Worm (Caenorhabditis elegans) whole organism, mixed stage, embryonic: ENCODE results near the gene cyn-6.

Source experiments
- M03D4.4 ChIP-seq: sonication (generic microtip); optimal IDR thresholded peaks from 2 replicates; lab custom pipeline; 2017; ENCODE audit warnings: mild to moderate bottlenecking, missing genetic modification characterization, missing compliant biosample characterization
- bed-3 ChIP-seq: fragments of 200-800 bp; sonication (Bioruptor generic); optimal IDR thresholded peaks from 3 replicates; lab custom pipeline; 2018; ENCODE audit warnings: mild to moderate bottlenecking, missing genetic modification characterization, moderate library complexity, missing compliant biosample characterization
- blmp-1 ChIP-seq: fragments of 150-350 bp; optimal IDR thresholded peaks from 2 replicates; lab custom pipeline; 2014; ENCODE audit warnings: missing biosample characterization, missing genetic modification characterization
- ceh-39 ChIP-seq: fragments of 150-350 bp; optimal IDR thresholded peaks from 2 replicates; lab custom pipeline; 2014; ENCODE audit warnings: missing biosample characterization, missing genetic modification characterization
- ceh-43 ChIP-seq: fragments of 200-800 bp; sonication (Bioruptor generic); optimal IDR thresholded peaks from 2 replicates; lab custom pipeline; 2018; ENCODE audit warnings: mild to moderate bottlenecking, missing genetic modification characterization, moderate library complexity, missing compliant biosample characterization
- ceh-83 ChIP-seq: fragments of 200-800 bp; sonication (Bioruptor generic); optimal IDR thresholded peaks from 2 replicates; lab custom pipeline; 2018; ENCODE audit warnings: mild to moderate bottlenecking, missing genetic modification characterization, missing compliant biosample characterization
- ces-1 ChIP-seq: fragments of 150-350 bp; optimal IDR thresholded peaks from 2 replicates; lab custom pipeline; 2014; ENCODE audit warnings: missing biosample characterization, missing genetic modification reagents, missing genetic modification characterization
- cnd-1 ChIP-seq: fragments of 200-800 bp; sonication (Bioruptor generic); optimal IDR thresholded peaks from 2 replicates; lab custom pipeline; 2018; ENCODE audit warnings: mild to moderate bottlenecking, missing genetic modification characterization, missing compliant biosample characterization
- drap-1 ChIP-seq: fragments of 200-800 bp; sonication (Bioruptor generic); optimal IDR thresholded peaks from 3 replicates; lab custom pipeline; 2018; ENCODE audit warnings: mild to moderate bottlenecking, missing genetic modification characterization, missing compliant biosample characterization
- elt-1 ChIP-seq: sonication (generic microtip); optimal IDR thresholded peaks from 2 replicates; lab custom pipeline; 2017; ENCODE audit warnings: missing genetic modification characterization, mild to moderate bottlenecking, missing compliant biosample characterization, antibody characterized with exemption, moderate library complexity, borderline replicate concordance; ENCODE audit not compliant: insufficient read depth
- elt-3 ChIP-seq: fragments of 150-350 bp; optimal IDR thresholded peaks from 2 replicates; lab custom pipeline; 2014; ENCODE audit warnings: missing biosample characterization, missing genetic modification characterization
- flh-1 ChIP-seq: fragments of 200-800 bp; sonication (Bioruptor generic); optimal IDR thresholded peaks from 2 replicates; lab custom pipeline; 2018; ENCODE audit warnings: mild to moderate bottlenecking, missing genetic modification characterization, moderate library complexity, missing compliant biosample characterization
- ham-2 ChIP-seq: fragments of 200-800 bp; sonication (Bioruptor generic); optimal IDR thresholded peaks from 2 replicates; lab custom pipeline; 2018; ENCODE audit warnings: mild to moderate bottlenecking, missing genetic modification characterization, missing compliant biosample characterization
- hlh-1 ChIP-seq: fragments of 150-350 bp; optimal IDR thresholded peaks from 2 replicates; lab custom pipeline; 2014; ENCODE audit warnings: missing biosample characterization, missing genetic modification reagents, missing genetic modification characterization
- lin-13 ChIP-seq: fragments of 150-350 bp; optimal IDR thresholded peaks from 2 replicates; lab custom pipeline; 2014; ENCODE audit warnings: missing biosample characterization, missing genetic modification characterization
- lsy-2 ChIP-seq: fragments of 150-350 bp; optimal IDR thresholded peaks from 2 replicates; lab custom pipeline; 2014; ENCODE audit warnings: missing biosample characterization, missing genetic modification characterization
- mep-1 ChIP-seq: fragments of 150-350 bp; optimal IDR thresholded peaks from 2 replicates; lab custom pipeline; 2017; ENCODE audit warnings: missing biosample characterization, missing genetic modification reagents, missing genetic modification characterization, inconsistent platforms
- mls-2 ChIP-seq: sonication (generic microtip); optimal IDR thresholded peaks from 2 replicates; lab custom pipeline; 2016; ENCODE audit warnings: mild to moderate bottlenecking, missing genetic modification characterization, moderate library complexity, missing compliant biosample characterization
- nhr-12 ChIP-seq: fragments of 150-350 bp; optimal IDR thresholded peaks from 2 replicates; lab custom pipeline; 2014; ENCODE audit warnings: missing biosample characterization, missing genetic modification characterization
- nhr-2 ChIP-seq: fragments of 150-350 bp; optimal IDR thresholded peaks from 2 replicates; lab custom pipeline; 2014; ENCODE audit warnings: missing biosample characterization, missing genetic modification characterization
- nhr-237 ChIP-seq: fragments of 150-350 bp; optimal IDR thresholded peaks from 2 replicates; lab custom pipeline; 2014; ENCODE audit warnings: missing biosample characterization, missing genetic modification characterization
- nhr-28 ChIP-seq: fragments of 150-350 bp; optimal IDR thresholded peaks from 2 replicates; lab custom pipeline; 2014; ENCODE audit warnings: missing biosample characterization, missing genetic modification characterization
- nhr-76 ChIP-seq: sonication (generic microtip); optimal IDR thresholded peaks from 2 replicates; lab custom pipeline; 2017; ENCODE audit warnings: missing biosample characterization, missing genetic modification characterization
- pha-4 ChIP-seq: fragments of 150-350 bp; optimal IDR thresholded peaks from 2 replicates; lab custom pipeline; 2018; ENCODE audit warnings: missing biosample characterization, missing genetic modification reagents, missing genetic modification characterization
- sem-2 ChIP-seq: fragments of 200-800 bp; sonication (Bioruptor generic); optimal IDR thresholded peaks from 2 replicates; lab custom pipeline; 2018; ENCODE audit warnings: mild to moderate bottlenecking, missing genetic modification characterization, missing compliant biosample characterization
- snpc-4 ChIP-seq: fragments of 150-350 bp; optimal IDR thresholded peaks from 2 replicates; lab custom pipeline; 2014; ENCODE audit warnings: missing biosample characterization, missing genetic modification characterization
- sptf-1 ChIP-seq: sonication (generic microtip); optimal IDR thresholded peaks from 2 replicates; lab custom pipeline; 2017; ENCODE audit warnings: mild to moderate bottlenecking, missing genetic modification characterization, moderate library complexity, missing compliant biosample characterization
- tbx-8 ChIP-seq: fragments of 200-800 bp; sonication (Bioruptor generic); optimal IDR thresholded peaks from 2 replicates; lab custom pipeline; 2018; ENCODE audit warnings: mild to moderate bottlenecking, missing genetic modification characterization, moderate library complexity, missing compliant biosample characterization
- unc-120 ChIP-seq: sonication (generic microtip); optimal IDR thresholded peaks from 2 replicates; lab custom pipeline; 2017; ENCODE audit warnings: missing genetic modification characterization, missing compliant biosample characterization; ENCODE audit not compliant: poor library complexity, severe bottlenecking
- unc-39 ChIP-seq: fragments of 150-350 bp; optimal IDR thresholded peaks from 2 replicates; lab custom pipeline; 2014; ENCODE audit warnings: missing biosample characterization, missing genetic modification characterization
- unc-62 ChIP-seq: fragments of 150-350 bp; optimal IDR thresholded peaks from 2 replicates; lab custom pipeline; 2014; ENCODE audit warnings: missing biosample characterization, missing genetic modification reagents, missing genetic modification characterization
- zip-8 ChIP-seq: fragments of 150-350 bp; optimal IDR thresholded peaks from 2 replicates; lab custom pipeline; 2014; ENCODE audit warnings: missing biosample characterization, missing genetic modification characterization
- ztf-11 ChIP-seq: fragments of 150-350 bp; optimal IDR thresholded peaks from 2 replicates; lab custom pipeline; 2014; ENCODE audit warnings: missing biosample characterization, missing genetic modification characterization

The cyn-6 gene

ce11 chrIII:773114-773513 lies at the start of gene cyn-6:
Gene cyn-6 (plus strand): TSS chrIII:773414.
- no peak for TF ChIP-seq sptf-1
- TF ChIP-seq ceh-39 (tag; lab: Kevin White, UChicago): no peak
- no peak for TF ChIP-seq ham-2 (GFP tag; lab: Kevin White, UChicago)
- TF ChIP-seq drap-1 (GFP tag; lab: Kevin White, UChicago): no peak
- no peak for TF ChIP-seq ceh-83
- TF ChIP-seq mls-2 (tag; lab: Kevin White, UChicago): no peak

- no peak for TF ChIP-seq lin-13
- TF ChIP-seq nhr-2: no peak
- no peak for TF ChIP-seq sptf-1
- TF ChIP-seq zip-8 (tag; lab: Kevin White, UChicago): no peak
- no peak for TF ChIP-seq ztf-11
- TF ChIP-seq flh-1 (GFP tag; lab: Kevin White, UChicago): no peak
- no peak for TF ChIP-seq unc-120 (tag; lab: Kevin White, UChicago)
- no peak for TF ChIP-seq M03D4.4 (tag; lab: Kevin White, UChicago)
- no peak for TF ChIP-seq unc-39 (tag; lab: Kevin White, UChicago)
- no peak for TF ChIP-seq ces-1 (GFP tag; lab: Kevin White, UChicago)
- TF ChIP-seq cnd-1: no peak
- no peak for TF ChIP-seq blmp-1 (tag; lab: Kevin White, UChicago)
- no peak for TF ChIP-seq pha-4 (tag; lab: Kevin White, UChicago)
- TF ChIP-seq nhr-12: no peak
Measured at ce11 chrIII:724819-725218, 48.4 kb upstream of the cyn-6 start, which contains the start of gene flp-24. Gene flp-24 (plus strand): TSS chrIII:725119.

- no peak for TF ChIP-seq sptf-1
- TF ChIP-seq nhr-28 (tag; lab: Kevin White, UChicago): no peak
- no peak for TF ChIP-seq ham-2 (GFP tag; lab: Kevin White, UChicago)
- TF ChIP-seq nhr-237 (tag; lab: Kevin White, UChicago): no peak
- TF ChIP-seq nhr-76 (tag; lab: Kevin White, UChicago): no peak
- TF ChIP-seq unc-62 (GFP tag; lab: Kevin White, UChicago): no peak
- no peak for TF ChIP-seq ceh-43 (GFP tag; lab: Kevin White, UChicago)
- no peak for TF ChIP-seq lin-13
- no peak for TF ChIP-seq ceh-39 (tag; lab: Kevin White, UChicago)
- TF ChIP-seq flh-1 (GFP tag; lab: Kevin White, UChicago): no peak
Measured at ce11 chrIII:728074-728473, 45.1 kb upstream of the cyn-6 start.

- no peak for TF ChIP-seq nhr-28 (tag; lab: Kevin White, UChicago)
- no peak for TF ChIP-seq pha-4 (tag; lab: Kevin White, UChicago)
- no peak for TF ChIP-seq drap-1 (GFP tag; lab: Kevin White, UChicago)
- no peak for TF ChIP-seq sem-2
- no peak for TF ChIP-seq nhr-2
- no peak for TF ChIP-seq unc-120 (tag; lab: Kevin White, UChicago)
- no peak for TF ChIP-seq ceh-39 (tag; lab: Kevin White, UChicago)
- no peak for TF ChIP-seq tbx-8
- TF ChIP-seq elt-3 (tag; lab: Kevin White, UChicago): no peak
- TF ChIP-seq sptf-1: no peak
Measured at ce11 chrIII:728694-729093, 44.5 kb upstream of the cyn-6 start.

ce11 chrIII:740382-740781 lies 32.8 kb upstream of the cyn-6 start, which contains the start of gene idpp-1:
Gene idpp-1 (plus strand): TSS chrIII:740682.
- no peak for TF ChIP-seq lin-13
- TF ChIP-seq bed-3 (GFP tag; lab: Kevin White, UChicago): no peak
- no peak for TF ChIP-seq unc-39 (tag; lab: Kevin White, UChicago)
- TF ChIP-seq lsy-2: no peak
- no peak for TF ChIP-seq mep-1 (tag; lab: Kevin White, UChicago)
- no peak for TF ChIP-seq nhr-12
- no peak for TF ChIP-seq sptf-1
- no peak for TF ChIP-seq mls-2 (tag; lab: Kevin White, UChicago)
- no peak for TF ChIP-seq unc-62 (GFP tag; lab: Kevin White, UChicago)
- TF ChIP-seq hlh-1 (tag; lab: Kevin White, UChicago): no peak
- no peak for TF ChIP-seq M03D4.4 (tag; lab: Kevin White, UChicago)
- TF ChIP-seq snpc-4 (tag; lab: Kevin White, UChicago): no peak
- TF ChIP-seq nhr-237 (tag; lab: Kevin White, UChicago): no peak
- no peak for TF ChIP-seq elt-1
